Worm (Caenorhabditis elegans) whole organism, mixed stage, embryonic: ENCODE data around the gene B0496.1.

Experiments
- bed-3 ChIP-seq: fragments of 200-800 bp; sonication (Bioruptor generic); optimal IDR thresholded peaks from 3 replicates; lab custom pipeline; 2018; ENCODE audit warnings: mild to moderate bottlenecking, missing genetic modification characterization, moderate library complexity, missing compliant biosample characterization
- flh-1 ChIP-seq: fragments of 200-800 bp; sonication (Bioruptor generic); optimal IDR thresholded peaks from 2 replicates; lab custom pipeline; 2018; ENCODE audit warnings: mild to moderate bottlenecking, missing genetic modification characterization, moderate library complexity, missing compliant biosample characterization
- lin-32 ChIP-seq: fragments of 200-800 bp; sonication (Bioruptor generic); optimal IDR thresholded peaks from 2 replicates; lab custom pipeline; 2018; ENCODE audit warnings: mild to moderate bottlenecking, missing genetic modification characterization, missing compliant biosample characterization
- unc-39 ChIP-seq: fragments of 150-350 bp; optimal IDR thresholded peaks from 2 replicates; lab custom pipeline; 2014; ENCODE audit warnings: missing biosample characterization, missing genetic modification characterization
- unc-62 ChIP-seq: fragments of 150-350 bp; optimal IDR thresholded peaks from 2 replicates; lab custom pipeline; 2014; ENCODE audit warnings: missing biosample characterization, missing genetic modification reagents, missing genetic modification characterization
- ztf-11 ChIP-seq: fragments of 150-350 bp; optimal IDR thresholded peaks from 2 replicates; lab custom pipeline; 2014; ENCODE audit warnings: missing biosample characterization, missing genetic modification characterization

- TF ChIP-seq bed-3 (GFP tag; lab: Kevin White, UChicago) (no peak), ztf-11 (tag; lab: Kevin White, UChicago) (no peak), flh-1 (GFP tag; lab: Kevin White, UChicago) (no peak), unc-39 (tag; lab: Kevin White, UChicago) (no peak), lin-32 (GFP tag; lab: Kevin White, UChicago) (no peak), unc-62 (GFP tag; lab: Kevin White, UChicago) (no peak)
Measured at ce11 chrIV:7456225-7456624, 10.1 kb downstream of the B0496.1 start, which contains the start of gene F13B6.1.
